Fruit fly (Drosophila melanogaster) whole organism, embryonic: Measurements from ENCODE around the gene CG14650.

Experiments
- CG10565 ChIP-seq: fragments of 200-800 bp; sonication (Bioruptor generic); optimal IDR thresholded peaks from 3 replicates; lab custom pipeline; 2016; ENCODE audit warnings: missing biosample characterization, mild to moderate bottlenecking, missing genetic modification characterization
- CG10959 ChIP-seq: fragments of 200-800 bp; sonication (Bioruptor generic); IDR thresholded peaks from 2 replicates; pipeline ENCODE4 v1.3.6; 2022; ENCODE audit warnings: missing biosample characterization, missing genetic modification characterization
- CG11456 ChIP-seq: fragments of 200-800 bp; sonication (Bioruptor generic); IDR thresholded peaks from 3 replicates; pipeline ENCODE4 v1.3.6; 2022; ENCODE audit warnings: missing biosample characterization, missing genetic modification characterization
- CG11695 ChIP-seq: fragments of 200-800 bp; sonication (Bioruptor generic); IDR thresholded peaks from 3 replicates; pipeline ENCODE4 v1.3.6; 2022; ENCODE audit warnings: missing biosample characterization, missing genetic modification characterization
- CG12071 ChIP-seq: fragments of 200-800 bp; sonication (Bioruptor generic); optimal IDR thresholded peaks from 3 replicates; lab custom pipeline; 2018; ENCODE audit warnings: missing biosample characterization, mild to moderate bottlenecking, missing genetic modification characterization
- CG12104 ChIP-seq: fragments of 200-800 bp; sonication (Bioruptor generic); optimal IDR thresholded peaks from 3 replicates; lab custom pipeline; 2016; ENCODE audit warnings: missing biosample characterization, missing genetic modification characterization
- CG12299 ChIP-seq: fragments of 200-800 bp; sonication (Bioruptor generic); optimal IDR thresholded peaks from 2 replicates; lab custom pipeline; 2018; ENCODE audit warnings: missing biosample characterization, mild to moderate bottlenecking, missing genetic modification characterization
- CG1233 ChIP-seq: fragments of 200-800 bp; sonication (Bioruptor generic); optimal IDR thresholded peaks from 4 replicates; lab custom pipeline; 2018; ENCODE audit warnings: missing biosample characterization, mild to moderate bottlenecking, missing genetic modification characterization
- CG15011 ChIP-seq: fragments of 200-800 bp; sonication (Bioruptor generic); optimal IDR thresholded peaks from 3 replicates; lab custom pipeline; 2018; ENCODE audit warnings: missing biosample characterization, mild to moderate bottlenecking, missing genetic modification characterization
- CG1529 ChIP-seq: fragments of 200-800 bp; sonication (Bioruptor generic); optimal IDR thresholded peaks from 3 replicates; lab custom pipeline; 2018; ENCODE audit warnings: missing biosample characterization, missing genetic modification characterization
- CG15514 ChIP-seq: fragments of 200-800 bp; sonication (Bioruptor generic); optimal IDR thresholded peaks from 3 replicates; lab custom pipeline; 2017; ENCODE audit warnings: missing biosample characterization, missing genetic modification characterization, mild to moderate bottlenecking, moderate library complexity, missing genetic modification reagents
- CG1603 ChIP-seq: fragments of 200-800 bp; sonication (Bioruptor generic); optimal IDR thresholded peaks from 2 replicates; lab custom pipeline; 2019; ENCODE audit warnings: missing biosample characterization, mild to moderate bottlenecking, missing genetic modification characterization, moderate library complexity
- CG16815 ChIP-seq: fragments of 200-800 bp; sonication (Bioruptor generic); optimal IDR thresholded peaks from 3 replicates; lab custom pipeline; 2017; ENCODE audit warnings: missing biosample characterization, mild to moderate bottlenecking, missing genetic modification characterization
- CG18476 ChIP-seq: fragments of 200-800 bp; sonication (Bioruptor generic); optimal IDR thresholded peaks from 2 replicates; lab custom pipeline; 2016; ENCODE audit warnings: missing biosample characterization, mild to moderate bottlenecking, missing genetic modification characterization
- CG2120 ChIP-seq: fragments of 200-800 bp; sonication (Bioruptor generic); optimal IDR thresholded peaks from 3 replicates; lab custom pipeline; 2016; ENCODE audit warnings: missing biosample characterization, missing genetic modification characterization
- CG31388 ChIP-seq: fragments of 200-800 bp; sonication (Bioruptor generic); optimal IDR thresholded peaks from 2 replicates; lab custom pipeline; 2016; ENCODE audit warnings: missing biosample characterization, missing genetic modification characterization
- CG33213 ChIP-seq: fragments of 200-800 bp; sonication (Bioruptor generic); optimal IDR thresholded peaks from 3 replicates; lab custom pipeline; 2016; ENCODE audit warnings: missing biosample characterization, missing genetic modification characterization
- CG4328 ChIP-seq: fragments of 200-800 bp; sonication (Bioruptor generic); optimal IDR thresholded peaks from 3 replicates; lab custom pipeline; 2017; ENCODE audit warnings: missing biosample characterization, missing genetic modification reagents, missing genetic modification characterization
- CG4617 ChIP-seq: fragments of 200-800 bp; sonication (Bioruptor generic); optimal IDR thresholded peaks from 3 replicates; lab custom pipeline; 2016; ENCODE audit warnings: missing biosample characterization, missing genetic modification characterization, borderline replicate concordance
- CG5953 ChIP-seq: fragments of 200-800 bp; sonication (Bioruptor generic); IDR thresholded peaks from 2 replicates; pipeline ENCODE4 v1.3.6; 2022; ENCODE audit warnings: missing biosample characterization, missing genetic modification characterization
- CG6254 ChIP-seq: fragments of 200-800 bp; sonication (Bioruptor generic); optimal IDR thresholded peaks from 3 replicates; lab custom pipeline; 2017; ENCODE audit warnings: mild to moderate bottlenecking, missing biosample characterization, missing genetic modification reagents, missing genetic modification characterization
- CG6654 ChIP-seq: fragments of 200-800 bp; sonication (Bioruptor generic); optimal IDR thresholded peaks from 2 replicates; lab custom pipeline; 2017; ENCODE audit warnings: missing biosample characterization, mild to moderate bottlenecking, missing genetic modification characterization
- CG6813 ChIP-seq: fragments of 200-800 bp; sonication (Bioruptor generic); optimal IDR thresholded peaks from 2 replicates; lab custom pipeline; 2017; ENCODE audit warnings: missing biosample characterization, missing genetic modification characterization, mild to moderate bottlenecking, moderate library complexity, missing genetic modification reagents
- CG8089 ChIP-seq: fragments of 200-800 bp; sonication (Bioruptor generic); optimal IDR thresholded peaks from 3 replicates; lab custom pipeline; 2016; ENCODE audit warnings: missing biosample characterization, missing genetic modification characterization
- CG8388 ChIP-seq: fragments of 200-800 bp; sonication (Bioruptor generic); optimal IDR thresholded peaks from 2 replicates; lab custom pipeline; 2019; ENCODE audit warnings: missing biosample characterization, mild to moderate bottlenecking, missing genetic modification characterization, moderate library complexity
- Camta ChIP-seq: fragments of 200-800 bp; sonication (Bioruptor generic); optimal IDR thresholded peaks from 2 replicates; lab custom pipeline; 2016; ENCODE audit warnings: missing biosample characterization, missing genetic modification characterization
- Chrac-16 ChIP-seq: fragments of 200-800 bp; sonication (Bioruptor generic); optimal IDR thresholded peaks from 3 replicates; lab custom pipeline; 2016; ENCODE audit warnings: missing biosample characterization, missing genetic modification characterization
- Ets65A ChIP-seq: fragments of 200-800 bp; sonication (Bioruptor generic); peaks from one replicate; lab custom pipeline; 2016; ENCODE audit warnings: missing biosample characterization, missing genetic modification characterization
- Six4 ChIP-seq: fragments of 200-800 bp; sonication (Bioruptor generic); optimal IDR thresholded peaks from 2 replicates; lab custom pipeline; 2016; ENCODE audit warnings: missing biosample characterization, missing genetic modification characterization
- Trl ChIP-seq, 3 experiments: fragments of >200 bp in 2 of 3; fragments of 200-800 bp in 1 of 3; sonication (Bioruptor generic) in 1 of 3; optimal IDR thresholded peaks; 2 replicates in 1 of 3; 3 replicates in 2 of 3; lab custom pipeline; 2016 to 2017; ENCODE audit warnings: missing biosample characterization in 1 of 3, missing genetic modification characterization in 1 of 3
- Usf ChIP-seq: fragments of 200-800 bp; sonication (Bioruptor generic); optimal IDR thresholded peaks from 2 replicates; lab custom pipeline; 2017; ENCODE audit warnings: missing genotype, missing biosample characterization, missing genetic modification characterization
- ac ChIP-seq: fragments of 200-800 bp; sonication (Bioruptor generic); optimal IDR thresholded peaks from 3 replicates; lab custom pipeline; 2017; ENCODE audit warnings: missing biosample characterization, mild to moderate bottlenecking, missing genetic modification characterization
- az2 ChIP-seq: fragments of 200-800 bp; sonication (Bioruptor generic); optimal IDR thresholded peaks from 3 replicates; lab custom pipeline; 2016; ENCODE audit warnings: missing biosample characterization, missing genetic modification characterization
- chinmo ChIP-seq: fragments of 200-800 bp; sonication (Bioruptor generic); IDR thresholded peaks from 4 replicates; pipeline ENCODE4 v1.3.6; 2022; ENCODE audit warnings: missing biosample characterization, missing genetic modification characterization; ENCODE audit not compliant: partially characterized antibody
- crc ChIP-seq: fragments of 200-800 bp; sonication (Bioruptor generic); optimal IDR thresholded peaks from 2 replicates; lab custom pipeline; 2016; ENCODE audit warnings: missing biosample characterization, missing genetic modification characterization
- croc ChIP-seq: fragments of 200-800 bp; sonication (Bioruptor generic); conservative IDR thresholded peaks from 3 replicates; pipeline ENCODE4 v1.3.6; 2022; ENCODE audit warnings: missing biosample characterization, missing genetic modification characterization
- crol ChIP-seq: fragments of 200-800 bp; sonication (Bioruptor generic); IDR thresholded peaks from 2 replicates; pipeline ENCODE4 v1.3.6; 2022; ENCODE audit warnings: missing biosample characterization, missing genetic modification characterization
- danr ChIP-seq: fragments of 200-800 bp; sonication (Bioruptor generic); IDR thresholded peaks from 2 replicates; pipeline ENCODE4 v1.3.6; 2022; ENCODE audit warnings: missing biosample characterization, missing genetic modification characterization
- dimm ChIP-seq: fragments of 200-800 bp; sonication (Bioruptor generic); IDR thresholded peaks from 2 replicates; pipeline ENCODE4 v1.3.6; 2022; ENCODE audit warnings: missing biosample characterization, missing genetic modification characterization
- dm ChIP-seq: fragments of 200-800 bp; sonication (Bioruptor generic); optimal IDR thresholded peaks from 3 replicates; lab custom pipeline; 2016; ENCODE audit warnings: missing biosample characterization, missing genetic modification characterization
- hkb ChIP-seq, 2 experiments: fragments of 200-800 bp in 1 of 2; fragments of >200 bp in 1 of 2; sonication (Bioruptor generic) in 1 of 2; IDR thresholded peaks in 1 of 2; optimal IDR thresholded peaks in 1 of 2; 2 replicates each; pipeline versions ENCODE4 v1.3.6 to Lab custom; 2017 to 2022; ENCODE audit warnings: missing biosample characterization in 1 of 2, missing genetic modification characterization in 1 of 2
- nau ChIP-seq: fragments of 200-800 bp; sonication (Bioruptor generic); optimal IDR thresholded peaks from 3 replicates; lab custom pipeline; 2017; ENCODE audit warnings: missing biosample characterization, mild to moderate bottlenecking, missing genetic modification characterization, missing genetic modification reagents
- onecut ChIP-seq: fragments of 200-800 bp; sonication (Bioruptor generic); IDR thresholded peaks from 2 replicates; pipeline ENCODE4 v1.3.6; 2022; ENCODE audit warnings: missing biosample characterization, missing genetic modification characterization
- org-1 ChIP-seq: fragments of 200-800 bp; sonication (Bioruptor generic); optimal IDR thresholded peaks from 2 replicates; lab custom pipeline; 2017; ENCODE audit warnings: missing biosample characterization, missing genetic modification characterization
- phol ChIP-seq: fragments of 200-800 bp; sonication (Bioruptor generic); optimal IDR thresholded peaks from 3 replicates; lab custom pipeline; 2018; ENCODE audit warnings: missing biosample characterization, mild to moderate bottlenecking, missing genetic modification characterization, moderate library complexity
- pita ChIP-seq: fragments of 200-800 bp; sonication (Bioruptor generic); optimal IDR thresholded peaks from 2 replicates; lab custom pipeline; 2017; ENCODE audit warnings: missing biosample characterization, mild to moderate bottlenecking, missing genetic modification characterization
- sens-2 ChIP-seq: fragments of 200-800 bp; sonication (Bioruptor generic); IDR thresholded peaks from 2 replicates; pipeline ENCODE4 v1.3.6; 2022; ENCODE audit warnings: missing biosample characterization, missing genetic modification characterization
- wek ChIP-seq: fragments of 200-800 bp; sonication (Bioruptor generic); optimal IDR thresholded peaks from 3 replicates; lab custom pipeline; 2018; ENCODE audit warnings: missing biosample characterization, mild to moderate bottlenecking, missing genetic modification characterization, moderate library complexity

CG14650 gene

DNA sequence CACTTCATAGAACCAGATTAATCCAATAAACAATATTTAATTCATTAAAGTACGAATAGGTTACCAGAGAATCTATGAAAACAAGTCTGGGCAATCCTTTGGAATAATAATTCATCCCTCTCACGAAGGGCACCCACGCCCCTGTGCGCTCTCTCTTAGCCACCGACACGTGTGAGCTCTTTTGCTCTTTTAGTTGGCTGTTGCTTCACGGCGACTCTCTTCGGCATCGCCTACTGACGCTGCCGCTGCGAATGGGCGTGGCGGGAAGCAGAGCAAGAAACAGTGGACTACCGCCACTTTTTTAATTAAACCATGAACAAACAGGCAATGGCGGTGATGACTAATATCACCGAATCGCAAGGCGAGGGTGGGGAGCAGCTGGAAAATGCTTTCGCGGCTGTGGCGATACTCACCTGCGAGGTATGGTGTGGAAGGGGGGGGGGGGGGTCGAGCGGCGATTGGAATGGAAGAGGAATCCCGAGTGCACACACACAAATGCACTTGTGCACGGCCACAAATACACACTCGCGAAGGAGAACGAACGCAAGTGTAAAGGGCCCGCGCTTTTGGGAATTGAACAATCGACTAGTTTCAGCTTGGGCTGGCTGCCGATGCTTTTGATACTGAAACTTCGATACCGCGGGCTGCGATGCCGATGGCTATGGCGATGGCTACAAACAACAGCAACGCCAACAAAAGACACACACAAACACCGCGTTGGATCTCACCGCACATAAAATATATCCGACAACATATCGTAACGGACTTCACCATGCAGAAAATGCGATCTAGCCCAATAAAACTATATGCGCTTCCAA lies 41.2 kb downstream of the CG14650 start (continued):
- TF ChIP-seq CG6654 (GFP tag; lab: Kevin White, UChicago) (peak; percentile 32), az2 (GFP tag; lab: Kevin White, UChicago) (peak; percentile 91), ac (peak; percentile 13), chinmo (GFP tag; lab: Robert Waterston, UW) (peak; percentile 73; the same call in 2 of the 4 replicates), CG15514 (GFP tag; lab: Kevin White, UChicago) (peak; percentile 77), CG12071 (GFP tag; lab: Kevin White, UChicago) (peak; percentile 89), sens-2 (GFP tag; lab: Robert Waterston, UW) (peak; percentile 82), CG11456 (GFP tag; lab: Robert Waterston, UW) (peak; percentile 95), CG5953 (GFP tag; lab: Robert Waterston, UW) (peak; percentile 80; the same call in 1 of the 2 replicates), CG10565 (GFP tag; lab: Kevin White, UChicago) (peak; percentile 22), CG6813 (GFP tag; lab: Kevin White, UChicago) (peak; percentile 85), CG15011 (GFP tag; lab: Kevin White, UChicago) (peak; percentile 62), dm (GFP tag; lab: Kevin White, UChicago) (peak; percentile 76), CG33213 (GFP tag; lab: Kevin White, UChicago) (peak; percentile 84), CG1603 (tag; lab: Kevin White, UChicago) (peak; percentile 89), danr (GFP tag; lab: Robert Waterston, UW) (peak; percentile 55), CG4328 (GFP tag; lab: Kevin White, UChicago) (peak; percentile 48), dimm (GFP tag; lab: Robert Waterston, UW) (peak; percentile 66), crc (GFP tag; lab: Kevin White, UChicago) (peak; percentile 58), pita (no peak), nau (GFP tag; lab: Kevin White, UChicago) (peak; percentile 84), Six4 (GFP tag; lab: Kevin White, UChicago) (peak; percentile 84), hkb (optimal IDR thresholded peaks at IDR 0.05; lab: Kevin White, UChicago) (no peak), hkb (GFP tag; IDR thresholded peaks at IDR 0.05; lab: Robert Waterston, UW) (peak; percentile 96), phol (tag; lab: Kevin White, UChicago) (peak; percentile 73), CG10959 (GFP tag; lab: Robert Waterston, UW) (peak; percentile 60; the same call in 1 of the 2 replicates), Usf (GFP tag; lab: Kevin White, UChicago) (peak; percentile 47), Ets65A (GFP tag; lab: Kevin White, UChicago) (peak; percentile 98), CG16815 (GFP tag; lab: Kevin White, UChicago) (peak; percentile 51), CG2120 (GFP tag; lab: Kevin White, UChicago) (peak; percentile 95), wek (GFP tag; lab: Kevin White, UChicago) (peak; percentile 84), CG12299 (peak; percentile 37), Chrac-16 (GFP tag; lab: Kevin White, UChicago) (peak; percentile 88), CG11695 (GFP tag; lab: Robert Waterston, UW) (peak; percentile 89), Trl (optimal IDR thresholded peaks at IDR 0.05; lab: Kevin White, UChicago) (peak; percentile 80 to 94), Trl (GFP tag; optimal IDR thresholded peaks at IDR 0.05; lab: Kevin White, UChicago) (peak; percentile 92), CG1529 (GFP tag; lab: Kevin White, UChicago) (peak; percentile 80), CG8089 (GFP tag; lab: Kevin White, UChicago) (peak; percentile 75), CG6254 (GFP tag; lab: Kevin White, UChicago) (peak; percentile 73), CG18476 (GFP tag; lab: Kevin White, UChicago) (peak; percentile 84), Camta (peak; percentile 83), CG1233 (GFP tag; lab: Kevin White, UChicago) (peak; percentile 64), CG12104 (GFP tag; lab: Kevin White, UChicago) (peak; percentile 46), crol (GFP tag; lab: Robert Waterston, UW) (peak; percentile 97), croc (GFP tag; lab: Robert Waterston, UW) (0 out of 3 replicates have a peak, but pooled peaks have one; percentile 22), onecut (GFP tag; lab: Robert Waterston, UW) (peak; percentile 85), CG31388 (GFP tag; lab: Kevin White, UChicago) (peak; percentile 61), CG4617 (GFP tag; lab: Kevin White, UChicago) (peak; percentile 44), CG8388 (GFP tag; lab: Kevin White, UChicago) (peak; percentile 84), org-1 (GFP tag; lab: Kevin White, UChicago) (peak; percentile 55)
